Worm (Caenorhabditis elegans) whole organism, mixed stage, embryonic: ENCODE measurements around the gene F58E6.6.

Source experiments
- M03D4.4 ChIP-seq: sonication (generic microtip); optimal IDR thresholded peaks from 2 replicates; lab custom pipeline; 2017; ENCODE audit warnings: mild to moderate bottlenecking, missing genetic modification characterization, missing compliant biosample characterization
- bed-3 ChIP-seq: fragments of 200-800 bp; sonication (Bioruptor generic); optimal IDR thresholded peaks from 3 replicates; lab custom pipeline; 2018; ENCODE audit warnings: mild to moderate bottlenecking, missing genetic modification characterization, moderate library complexity, missing compliant biosample characterization
- blmp-1 ChIP-seq: fragments of 150-350 bp; optimal IDR thresholded peaks from 2 replicates; lab custom pipeline; 2014; ENCODE audit warnings: missing biosample characterization, missing genetic modification characterization
- ceh-43 ChIP-seq: fragments of 200-800 bp; sonication (Bioruptor generic); optimal IDR thresholded peaks from 2 replicates; lab custom pipeline; 2018; ENCODE audit warnings: mild to moderate bottlenecking, missing genetic modification characterization, moderate library complexity, missing compliant biosample characterization
- ceh-83 ChIP-seq: fragments of 200-800 bp; sonication (Bioruptor generic); optimal IDR thresholded peaks from 2 replicates; lab custom pipeline; 2018; ENCODE audit warnings: mild to moderate bottlenecking, missing genetic modification characterization, missing compliant biosample characterization
- ces-1 ChIP-seq: fragments of 150-350 bp; optimal IDR thresholded peaks from 2 replicates; lab custom pipeline; 2014; ENCODE audit warnings: missing biosample characterization, missing genetic modification reagents, missing genetic modification characterization
- drap-1 ChIP-seq: fragments of 200-800 bp; sonication (Bioruptor generic); optimal IDR thresholded peaks from 3 replicates; lab custom pipeline; 2018; ENCODE audit warnings: mild to moderate bottlenecking, missing genetic modification characterization, missing compliant biosample characterization
- elt-3 ChIP-seq: fragments of 150-350 bp; optimal IDR thresholded peaks from 2 replicates; lab custom pipeline; 2014; ENCODE audit warnings: missing biosample characterization, missing genetic modification characterization
- flh-1 ChIP-seq: fragments of 200-800 bp; sonication (Bioruptor generic); optimal IDR thresholded peaks from 2 replicates; lab custom pipeline; 2018; ENCODE audit warnings: mild to moderate bottlenecking, missing genetic modification characterization, moderate library complexity, missing compliant biosample characterization
- ham-2 ChIP-seq: fragments of 200-800 bp; sonication (Bioruptor generic); optimal IDR thresholded peaks from 2 replicates; lab custom pipeline; 2018; ENCODE audit warnings: mild to moderate bottlenecking, missing genetic modification characterization, missing compliant biosample characterization
- hlh-1 ChIP-seq: fragments of 150-350 bp; optimal IDR thresholded peaks from 2 replicates; lab custom pipeline; 2014; ENCODE audit warnings: missing biosample characterization, missing genetic modification reagents, missing genetic modification characterization
- lin-13 ChIP-seq: fragments of 150-350 bp; optimal IDR thresholded peaks from 2 replicates; lab custom pipeline; 2014; ENCODE audit warnings: missing biosample characterization, missing genetic modification characterization
- lin-32 ChIP-seq: fragments of 200-800 bp; sonication (Bioruptor generic); optimal IDR thresholded peaks from 2 replicates; lab custom pipeline; 2018; ENCODE audit warnings: mild to moderate bottlenecking, missing genetic modification characterization, missing compliant biosample characterization
- lsy-2 ChIP-seq: fragments of 150-350 bp; optimal IDR thresholded peaks from 2 replicates; lab custom pipeline; 2014; ENCODE audit warnings: missing biosample characterization, missing genetic modification characterization
- mab-5 ChIP-seq: fragments of 150-350 bp; optimal IDR thresholded peaks from 2 replicates; lab custom pipeline; 2014; ENCODE audit warnings: missing biosample characterization, missing genetic modification characterization
- mep-1 ChIP-seq: fragments of 150-350 bp; optimal IDR thresholded peaks from 2 replicates; lab custom pipeline; 2017; ENCODE audit warnings: missing biosample characterization, missing genetic modification reagents, missing genetic modification characterization, inconsistent platforms
- mls-2 ChIP-seq: sonication (generic microtip); optimal IDR thresholded peaks from 2 replicates; lab custom pipeline; 2016; ENCODE audit warnings: mild to moderate bottlenecking, missing genetic modification characterization, moderate library complexity, missing compliant biosample characterization
- nhr-12 ChIP-seq: fragments of 150-350 bp; optimal IDR thresholded peaks from 2 replicates; lab custom pipeline; 2014; ENCODE audit warnings: missing biosample characterization, missing genetic modification characterization
- nhr-2 ChIP-seq: fragments of 150-350 bp; optimal IDR thresholded peaks from 2 replicates; lab custom pipeline; 2014; ENCODE audit warnings: missing biosample characterization, missing genetic modification characterization
- nhr-237 ChIP-seq: fragments of 150-350 bp; optimal IDR thresholded peaks from 2 replicates; lab custom pipeline; 2014; ENCODE audit warnings: missing biosample characterization, missing genetic modification characterization
- nhr-28 ChIP-seq: fragments of 150-350 bp; optimal IDR thresholded peaks from 2 replicates; lab custom pipeline; 2014; ENCODE audit warnings: missing biosample characterization, missing genetic modification characterization
- nhr-76 ChIP-seq: sonication (generic microtip); optimal IDR thresholded peaks from 2 replicates; lab custom pipeline; 2017; ENCODE audit warnings: missing biosample characterization, missing genetic modification characterization
- pha-4 ChIP-seq: fragments of 150-350 bp; optimal IDR thresholded peaks from 2 replicates; lab custom pipeline; 2018; ENCODE audit warnings: missing biosample characterization, missing genetic modification reagents, missing genetic modification characterization
- sem-2 ChIP-seq: fragments of 200-800 bp; sonication (Bioruptor generic); optimal IDR thresholded peaks from 2 replicates; lab custom pipeline; 2018; ENCODE audit warnings: mild to moderate bottlenecking, missing genetic modification characterization, missing compliant biosample characterization
- snpc-4 ChIP-seq: fragments of 150-350 bp; optimal IDR thresholded peaks from 2 replicates; lab custom pipeline; 2014; ENCODE audit warnings: missing biosample characterization, missing genetic modification characterization
- sptf-1 ChIP-seq: sonication (generic microtip); optimal IDR thresholded peaks from 2 replicates; lab custom pipeline; 2017; ENCODE audit warnings: mild to moderate bottlenecking, missing genetic modification characterization, moderate library complexity, missing compliant biosample characterization
- unc-120 ChIP-seq: sonication (generic microtip); optimal IDR thresholded peaks from 2 replicates; lab custom pipeline; 2017; ENCODE audit warnings: missing genetic modification characterization, missing compliant biosample characterization; ENCODE audit not compliant: poor library complexity, severe bottlenecking
- unc-39 ChIP-seq: fragments of 150-350 bp; optimal IDR thresholded peaks from 2 replicates; lab custom pipeline; 2014; ENCODE audit warnings: missing biosample characterization, missing genetic modification characterization
- unc-62 ChIP-seq: fragments of 150-350 bp; optimal IDR thresholded peaks from 2 replicates; lab custom pipeline; 2014; ENCODE audit warnings: missing biosample characterization, missing genetic modification reagents, missing genetic modification characterization
- zip-8 ChIP-seq: fragments of 150-350 bp; optimal IDR thresholded peaks from 2 replicates; lab custom pipeline; 2014; ENCODE audit warnings: missing biosample characterization, missing genetic modification characterization
- ztf-11 ChIP-seq: fragments of 150-350 bp; optimal IDR thresholded peaks from 2 replicates; lab custom pipeline; 2014; ENCODE audit warnings: missing biosample characterization, missing genetic modification characterization

Gene F58E6.6

ce11 chrV:9752918-9753317 is at the start of gene F58E6.6:
Gene F58E6.6, minus strand, starts transcription at chrV:9753018.
- no peak for TF ChIP-seq mab-5 (tag; lab: Kevin White, UChicago)
- TF ChIP-seq zip-8: no peak
- no peak for TF ChIP-seq blmp-1
- TF ChIP-seq lin-13 (tag; lab: Kevin White, UChicago): no peak
- no peak for TF ChIP-seq sem-2 (GFP tag; lab: Kevin White, UChicago)

ce11 chrV:9801965-9802364 is 49.1 kb upstream of the F58E6.6 start, which contains the start of gene F46B6.10:
Gene F46B6.10, minus strand, starts transcription at chrV:9802065.
- TF ChIP-seq nhr-237 (tag; lab: Kevin White, UChicago): no peak
- no peak for TF ChIP-seq lin-13 (tag; lab: Kevin White, UChicago)
- TF ChIP-seq nhr-28 (tag; lab: Kevin White, UChicago): no peak
- no peak for TF ChIP-seq unc-120 (tag; lab: Kevin White, UChicago)
- TF ChIP-seq sptf-1 (tag; lab: Kevin White, UChicago): no peak
- no peak for TF ChIP-seq unc-39 (tag; lab: Kevin White, UChicago)
- TF ChIP-seq snpc-4 (tag; lab: Kevin White, UChicago): no peak
- no peak for TF ChIP-seq bed-3
- TF ChIP-seq nhr-76: no peak
- no peak for TF ChIP-seq ceh-43
- TF ChIP-seq sem-2 (GFP tag; lab: Kevin White, UChicago): no peak

- TF ChIP-seq snpc-4 (tag; lab: Kevin White, UChicago) (no peak), sptf-1 (tag; lab: Kevin White, UChicago) (no peak), nhr-2 (no peak), flh-1 (GFP tag; lab: Kevin White, UChicago) (no peak), nhr-12 (tag; lab: Kevin White, UChicago) (no peak), mep-1 (tag; lab: Kevin White, UChicago) (no peak), ces-1 (GFP tag; lab: Kevin White, UChicago) (no peak), ztf-11 (no peak), unc-62 (GFP tag; lab: Kevin White, UChicago) (no peak)
Observed at ce11 chrV:9799076-9799475, 46.3 kb upstream of the F58E6.6 start, which contains the start of gene F46B6.13. Gene F46B6.13, minus strand, starts transcription at chrV:9799176.

ce11 chrV:9798212-9798611 is 45.4 kb upstream of the F58E6.6 start:
- TF ChIP-seq nhr-28 (tag; lab: Kevin White, UChicago) (no peak), ceh-83 (GFP tag; lab: Kevin White, UChicago) (no peak)

ce11 chrV:9796562-9796961 is 43.7 kb upstream of the F58E6.6 start, which contains the start of gene F46B6.9:
Gene F46B6.9, plus strand, starts transcription at chrV:9796862.
- TF ChIP-seq ham-2: no peak
- TF ChIP-seq, all 35 proteins: peak for 0

- TF ChIP-seq ces-1 (GFP tag; lab: Kevin White, UChicago) (peak; percentile 17), M03D4.4 (tag; lab: Kevin White, UChicago) (no peak)
Observed at ce11 chrV:9796002-9796401, 43.2 kb upstream of the F58E6.6 start.

- TF ChIP-seq unc-62 (GFP tag; lab: Kevin White, UChicago) (no peak), ceh-83 (GFP tag; lab: Kevin White, UChicago) (no peak), lsy-2 (tag; lab: Kevin White, UChicago) (no peak), lin-32 (GFP tag; lab: Kevin White, UChicago) (no peak)
- TF ChIP-seq, all 35 proteins: peak for 0
Observed at ce11 chrV:9794997-9795396, 42.2 kb upstream of the F58E6.6 start.

- TF ChIP-seq elt-3 (tag; lab: Kevin White, UChicago) (no peak), ceh-83 (GFP tag; lab: Kevin White, UChicago) (no peak), zip-8 (no peak), mep-1 (tag; lab: Kevin White, UChicago) (no peak), hlh-1 (tag; lab: Kevin White, UChicago) (no peak), nhr-2 (no peak), pha-4 (no peak), mls-2 (tag; lab: Kevin White, UChicago) (no peak), nhr-12 (tag; lab: Kevin White, UChicago) (no peak), ces-1 (GFP tag; lab: Kevin White, UChicago) (no peak), blmp-1 (no peak), unc-120 (tag; lab: Kevin White, UChicago) (no peak), nhr-28 (tag; lab: Kevin White, UChicago) (no peak), sem-2 (GFP tag; lab: Kevin White, UChicago) (no peak), drap-1 (no peak), bed-3 (no peak), lin-13 (tag; lab: Kevin White, UChicago) (no peak)
Observed at ce11 chrV:9791332-9791731, 38.5 kb upstream of the F58E6.6 start, which contains the start of gene lipl-2. Gene lipl-2, plus strand, starts transcription at chrV:9791567.
